Worm (Caenorhabditis elegans) whole organism, L2 larva: Measurements from ENCODE around the gene F35E8.13.

Experiments
- C34F6.9 ChIP-seq: fragments of 150-350 bp; optimal IDR thresholded peaks from 2 replicates; lab custom pipeline; 2014; ENCODE audit warnings: missing biosample characterization, missing genetic modification characterization
- F13H6.1 ChIP-seq: sonication (generic microtip); optimal IDR thresholded peaks from 2 replicates; lab custom pipeline; 2016; ENCODE audit warnings: missing genetic modification characterization, missing compliant biosample characterization
- R02D3.7 ChIP-seq: fragments of 150-350 bp; optimal IDR thresholded peaks from 2 replicates; lab custom pipeline; 2014; ENCODE audit warnings: missing biosample characterization, missing genetic modification characterization
- Y55F3AM.14 ChIP-seq: fragments of 200-800 bp; sonication (Bioruptor generic); optimal IDR thresholded peaks from 2 replicates; lab custom pipeline; 2018; ENCODE audit warnings: mild to moderate bottlenecking, missing genetic modification characterization, missing compliant biosample characterization
- alr-1 ChIP-seq: fragments of 150-350 bp; optimal IDR thresholded peaks from 2 replicates; lab custom pipeline; 2014; ENCODE audit warnings: missing biosample characterization, missing genetic modification characterization
- aly-2 ChIP-seq: fragments of 150-350 bp; optimal IDR thresholded peaks from 2 replicates; lab custom pipeline; 2014; ENCODE audit warnings: missing biosample characterization, missing genetic modification characterization
- ama-1 ChIP-seq: fragments of 150-350 bp; optimal IDR thresholded peaks from 2 replicates; lab custom pipeline; 2018; ENCODE audit warnings: inconsistent platforms
- blmp-1 ChIP-seq: sonication (generic microtip); optimal IDR thresholded peaks from 2 replicates; lab custom pipeline; 2017; ENCODE audit warnings: missing genetic modification characterization, mild to moderate bottlenecking, missing compliant biosample characterization, antibody characterized with exemption, moderate library complexity; ENCODE audit not compliant: insufficient read depth
- ceh-16 ChIP-seq: fragments of 150-350 bp; optimal IDR thresholded peaks from 2 replicates; lab custom pipeline; 2014; ENCODE audit warnings: missing biosample characterization, missing genetic modification characterization
- ceh-82 ChIP-seq: fragments of 150-350 bp; optimal IDR thresholded peaks from 2 replicates; lab custom pipeline; 2014; ENCODE audit warnings: missing biosample characterization, missing genetic modification characterization
- crh-2 ChIP-seq: sonication (generic microtip); optimal IDR thresholded peaks from 2 replicates; lab custom pipeline; 2017; ENCODE audit warnings: missing biosample characterization, missing genetic modification characterization
- egl-27 ChIP-seq: sonication (generic microtip); optimal IDR thresholded peaks from 3 replicates; lab custom pipeline; 2017; ENCODE audit warnings: missing biosample characterization, missing genetic modification reagents, missing genetic modification characterization
- elt-3 ChIP-seq: sonication (generic microtip); optimal IDR thresholded peaks from 2 replicates; lab custom pipeline; 2017; ENCODE audit warnings: missing biosample characterization, missing genetic modification characterization
- fos-1 ChIP-seq: fragments of 150-350 bp; optimal IDR thresholded peaks from 2 replicates; lab custom pipeline; 2014; ENCODE audit warnings: missing biosample characterization, missing genetic modification characterization
- gmeb-1 ChIP-seq: fragments of 150-350 bp; optimal IDR thresholded peaks from 2 replicates; lab custom pipeline; 2014; ENCODE audit warnings: missing biosample characterization, missing genetic modification characterization
- lin-39 ChIP-seq: fragments of 150-350 bp; optimal IDR thresholded peaks from 2 replicates; lab custom pipeline; 2014; ENCODE audit warnings: missing biosample characterization, missing genetic modification reagents, missing genetic modification characterization
- mab-5 ChIP-seq: fragments of 150-350 bp; optimal IDR thresholded peaks from 2 replicates; lab custom pipeline; 2014; ENCODE audit warnings: missing biosample characterization, missing genetic modification characterization
- mbf-1 ChIP-seq: sonication (generic microtip); optimal IDR thresholded peaks from 2 replicates; lab custom pipeline; 2017; ENCODE audit warnings: missing biosample characterization, missing genetic modification characterization
- mdl-1 ChIP-seq, 2 experiments: fragments of 150-350 bp in 1 of 2; sonication (generic microtip) in 1 of 2; optimal IDR thresholded peaks; 2 replicates each; lab custom pipeline; 2017; ENCODE audit warnings: missing biosample characterization in 2 of 2, missing genetic modification characterization in 2 of 2
- nhr-10 ChIP-seq: sonication (generic microtip); optimal IDR thresholded peaks from 2 replicates; lab custom pipeline; 2017; ENCODE audit warnings: missing biosample characterization, missing genetic modification characterization
- nhr-129 ChIP-seq: fragments of 150-350 bp; optimal IDR thresholded peaks from 2 replicates; lab custom pipeline; 2014; ENCODE audit warnings: missing biosample characterization, missing genetic modification characterization
- nhr-21 ChIP-seq: fragments of 150-350 bp; optimal IDR thresholded peaks from 2 replicates; lab custom pipeline; 2014; ENCODE audit warnings: missing biosample characterization, missing genetic modification characterization
- nhr-23 ChIP-seq: fragments of 150-350 bp; optimal IDR thresholded peaks from 2 replicates; lab custom pipeline; 2014; ENCODE audit warnings: missing biosample characterization, missing genetic modification reagents, missing genetic modification characterization
- nhr-6 ChIP-seq: fragments of 150-350 bp; optimal IDR thresholded peaks from 2 replicates; lab custom pipeline; 2014; ENCODE audit warnings: missing biosample characterization, missing genetic modification characterization
- peb-1 ChIP-seq: fragments of 150-350 bp; optimal IDR thresholded peaks from 2 replicates; lab custom pipeline; 2014; ENCODE audit warnings: missing biosample characterization, missing genetic modification characterization
- sma-3 ChIP-seq: sonication (generic microtip); optimal IDR thresholded peaks from 2 replicates; lab custom pipeline; 2016; ENCODE audit warnings: missing genetic modification reagents, missing genetic modification characterization, missing compliant biosample characterization
- sma-9 ChIP-seq, 2 experiments: fragments of 150-350 bp in 1 of 2; sonication (generic microtip) in 1 of 2; optimal IDR thresholded peaks; 2 replicates each; lab custom pipeline; 2014 to 2016; ENCODE audit warnings: missing genetic modification characterization in 2 of 2, mild to moderate bottlenecking in 1 of 2, missing biosample characterization in 1 of 2, missing compliant biosample characterization in 1 of 2, missing genetic modification reagents in 1 of 2, moderate library complexity in 1 of 2
- snpc-4 ChIP-seq: fragments of 150-350 bp; optimal IDR thresholded peaks from 2 replicates; lab custom pipeline; 2014; ENCODE audit warnings: missing biosample characterization, missing genetic modification characterization
- unc-55 ChIP-seq: fragments of 150-350 bp; sonication (generic microtip); optimal IDR thresholded peaks from 3 replicates; lab custom pipeline; 2014; ENCODE audit warnings: missing biosample characterization, missing genetic modification reagents, missing genetic modification characterization
- unc-62 ChIP-seq: fragments of 150-350 bp; optimal IDR thresholded peaks from 2 replicates; lab custom pipeline; 2014; ENCODE audit warnings: missing biosample characterization, missing genetic modification reagents, missing genetic modification characterization
- zag-1 ChIP-seq: fragments of 150-350 bp; optimal IDR thresholded peaks from 2 replicates; lab custom pipeline; 2014; ENCODE audit warnings: missing biosample characterization, missing genetic modification characterization
- ztf-1 ChIP-seq: fragments of 200-800 bp; sonication (Bioruptor generic); conservative IDR thresholded peaks from 2 replicates; pipeline ENCODE4 v1.3.6; 2022; ENCODE audit warnings: missing genetic modification characterization, missing compliant biosample characterization
- ztf-11 ChIP-seq: sonication (generic microtip); optimal IDR thresholded peaks from 2 replicates; lab custom pipeline; 2017; ENCODE audit warnings: missing biosample characterization, missing genetic modification characterization
- ztf-4 ChIP-seq: fragments of 150-350 bp; optimal IDR thresholded peaks from 2 replicates; lab custom pipeline; 2014; ENCODE audit warnings: missing biosample characterization, missing genetic modification characterization

F35E8.13 gene

ce11 chrV:15884698-15885097 is 38.4 kb upstream of the F35E8.13 start, which contains the start of gene oac-42:
TSS of gene oac-42 (minus strand) at chrV:15884798.
- no peak for TF ChIP-seq ztf-11 (tag; lab: Kevin White, UChicago)

DNA sequence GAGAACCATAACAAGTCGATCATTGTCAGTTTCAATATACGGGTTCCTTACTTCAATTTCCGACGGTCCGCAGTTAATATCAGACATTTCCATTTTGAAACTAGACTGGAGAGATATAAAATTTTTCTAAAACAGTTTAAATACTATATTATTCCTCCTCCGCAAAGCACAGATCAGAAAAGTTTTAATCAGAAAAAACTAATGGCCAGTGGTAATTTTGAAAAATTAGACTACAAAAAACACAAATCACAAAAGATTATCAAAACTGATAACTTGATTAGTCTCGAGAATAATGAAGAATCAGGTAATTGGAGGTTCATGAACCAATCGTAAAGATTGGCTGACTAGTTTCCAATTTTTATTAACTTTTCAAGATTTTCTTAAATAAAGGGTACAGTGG is 37.1 kb upstream of the F35E8.13 start, which contains the start of gene T06C12.9:
Gene T06C12.9, minus strand, starts transcription at position 101 of the 400 bp plus-strand sequence.
- TF ChIP-seq Y55F3AM.14 (GFP tag; lab: Kevin White, UChicago) = no peak
- TF ChIP-seq ceh-82 (tag; lab: Kevin White, UChicago) = no peak
- no peak for TF ChIP-seq mdl-1 (tag; optimal IDR thresholded peaks at IDR 0.05; lab: Kevin White, UChicago)
- no peak for TF ChIP-seq aly-2 (tag; lab: Kevin White, UChicago)
- TF ChIP-seq crh-2 = no peak
- no peak for TF ChIP-seq nhr-6
- no peak for TF ChIP-seq fos-1
- no peak for TF ChIP-seq elt-3
- no peak for TF ChIP-seq nhr-10 (tag; lab: Kevin White, UChicago)
- no peak for TF ChIP-seq unc-62 (GFP tag; lab: Kevin White, UChicago)

DNA sequence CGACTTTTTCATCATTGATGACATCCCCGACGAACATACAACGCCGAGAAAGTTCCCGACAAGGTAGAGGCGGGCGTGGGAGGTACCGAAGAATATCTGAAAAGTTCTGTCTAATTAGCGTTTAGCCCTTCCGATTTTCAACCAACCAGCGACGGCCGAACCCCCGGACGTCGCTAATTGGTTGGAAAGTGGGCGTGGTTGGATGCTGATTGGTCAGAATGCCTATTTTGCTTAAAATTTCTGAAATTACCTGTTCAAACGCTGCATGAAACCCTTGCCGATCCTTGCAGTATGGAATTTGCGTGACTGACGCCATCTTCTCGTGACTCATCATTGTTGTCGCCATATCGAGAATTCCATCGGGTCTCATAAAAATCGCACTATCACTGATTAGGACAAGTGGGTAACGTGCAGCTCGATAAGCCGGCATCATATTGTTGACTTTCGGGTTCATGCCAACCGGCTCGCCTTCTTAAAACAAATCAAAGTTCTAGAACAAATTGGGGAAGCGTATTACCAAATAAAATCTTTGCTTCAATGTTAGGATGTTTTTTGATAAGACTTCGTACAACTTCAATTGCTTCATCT is 35.3 kb upstream of the F35E8.13 start:
- TF ChIP-seq nhr-23 (tag; lab: Kevin White, UChicago) (no peak), gmeb-1 (tag; lab: Kevin White, UChicago) (peak; percentile 25), sma-9 (GFP tag; optimal IDR thresholded peaks at IDR 0.05; lab: Kevin White, UChicago) (peak; percentile 71), sma-9 (tag; optimal IDR thresholded peaks at IDR 0.05; lab: Kevin White, UChicago) (no peak), nhr-129 (tag; lab: Kevin White, UChicago) (peak; percentile 29), mbf-1 (no peak), fos-1 (peak; percentile 93), ceh-16 (tag; lab: Kevin White, UChicago) (no peak)

DNA sequence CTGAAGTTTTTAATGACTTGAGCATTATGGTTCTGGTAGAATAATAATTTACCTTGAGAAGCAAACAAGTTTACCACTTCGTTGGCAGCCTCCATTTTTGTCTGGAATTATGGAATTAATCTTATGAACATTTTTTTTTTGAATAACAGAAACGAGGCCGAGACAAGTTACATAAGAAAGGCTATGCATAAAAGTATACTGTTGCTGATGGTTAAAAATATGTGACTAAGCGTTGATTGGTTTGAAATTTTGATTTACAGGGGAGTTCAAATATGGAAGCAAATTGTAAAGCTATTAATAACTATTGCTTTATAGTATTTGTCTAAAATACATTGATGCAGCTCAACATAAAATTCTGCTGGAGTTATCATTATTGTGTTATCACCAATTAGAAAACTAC is 34.3 kb upstream of the F35E8.13 start, which contains the start of gene cgt-1:
Gene cgt-1, minus strand, starts transcription at position 101 of the 400 bp plus-strand sequence.
- TF ChIP-seq snpc-4 (tag; lab: Kevin White, UChicago) = no peak
- TF ChIP-seq zag-1 (tag; lab: Kevin White, UChicago) = no peak
- TF ChIP-seq ama-1 (lab: Kevin White, UChicago) = no peak
- TF ChIP-seq ztf-4 (tag; lab: Kevin White, UChicago) = no peak
- TF ChIP-seq unc-62 (GFP tag; lab: Kevin White, UChicago) = no peak
- TF ChIP-seq ceh-16 (tag; lab: Kevin White, UChicago) = no peak
- no peak for TF ChIP-seq mdl-1 (tag; optimal IDR thresholded peaks at IDR 0.05; lab: Kevin White, UChicago)
- no peak for TF ChIP-seq nhr-10 (tag; lab: Kevin White, UChicago)
- TF ChIP-seq nhr-21 (tag; lab: Kevin White, UChicago) = no peak
- TF ChIP-seq lin-39 (tag; lab: Kevin White, UChicago) = no peak
- no peak for TF ChIP-seq mab-5 (tag; lab: Kevin White, UChicago)

- TF ChIP-seq elt-3 (no peak), fos-1 (peak; percentile 88)
- TF ChIP-seq, all 48 proteins: peak for 1
Measured at ce11 chrV:15890115-15890514, 33.0 kb upstream of the F35E8.13 start.

ce11 chrV:15891279-15891678 is 31.8 kb upstream of the F35E8.13 start:
- TF ChIP-seq egl-27 = no peak
- no peak for TF ChIP-seq peb-1 (tag; lab: Kevin White, UChicago)
- TF ChIP-seq R02D3.7 = no peak
- TF ChIP-seq elt-3 = no peak
- peak; percentile 10 for TF ChIP-seq sma-9 (GFP tag; optimal IDR thresholded peaks at IDR 0.05; lab: Kevin White, UChicago)
- no peak for TF ChIP-seq sma-9 (tag; optimal IDR thresholded peaks at IDR 0.05; lab: Kevin White, UChicago)
- no peak for TF ChIP-seq blmp-1 (tag; lab: Kevin White, UChicago)
- TF ChIP-seq F13H6.1 (tag; lab: Kevin White, UChicago) = no peak
- peak; percentile 84 for TF ChIP-seq fos-1

- TF ChIP-seq egl-27 = no peak
- no peak for TF ChIP-seq peb-1 (tag; lab: Kevin White, UChicago)
- no peak for TF ChIP-seq ama-1 (lab: Kevin White, UChicago)
- no peak for TF ChIP-seq zag-1 (tag; lab: Kevin White, UChicago)
- no peak for TF ChIP-seq snpc-4 (tag; lab: Kevin White, UChicago)
- TF ChIP-seq unc-55 (GFP tag; lab: Kevin White, UChicago) = no peak
- no peak for TF ChIP-seq fos-1
- no peak for TF ChIP-seq C34F6.9 (tag; lab: Kevin White, UChicago)
- no peak for TF ChIP-seq sma-3 (GFP tag; lab: Kevin White, UChicago)
- TF ChIP-seq nhr-21 (tag; lab: Kevin White, UChicago) = no peak
- no peak for TF ChIP-seq mab-5 (tag; lab: Kevin White, UChicago)
- TF ChIP-seq mdl-1 (tag; optimal IDR thresholded peaks at IDR 0.05; lab: Kevin White, UChicago) = no peak
- no peak for TF ChIP-seq ztf-1 (GFP tag; lab: Robert Waterston, UW)
- no peak for TF ChIP-seq nhr-23 (tag; lab: Kevin White, UChicago)
- no peak for TF ChIP-seq alr-1
Measured at ce11 chrV:15891761-15892160, 31.3 kb upstream of the F35E8.13 start, which contains the start of gene T06C12.12. TSS of gene T06C12.12 (plus strand) at chrV:15892061.
